Worm (Caenorhabditis elegans): ENCODE data around the gene ZK930.2.

DNA sequence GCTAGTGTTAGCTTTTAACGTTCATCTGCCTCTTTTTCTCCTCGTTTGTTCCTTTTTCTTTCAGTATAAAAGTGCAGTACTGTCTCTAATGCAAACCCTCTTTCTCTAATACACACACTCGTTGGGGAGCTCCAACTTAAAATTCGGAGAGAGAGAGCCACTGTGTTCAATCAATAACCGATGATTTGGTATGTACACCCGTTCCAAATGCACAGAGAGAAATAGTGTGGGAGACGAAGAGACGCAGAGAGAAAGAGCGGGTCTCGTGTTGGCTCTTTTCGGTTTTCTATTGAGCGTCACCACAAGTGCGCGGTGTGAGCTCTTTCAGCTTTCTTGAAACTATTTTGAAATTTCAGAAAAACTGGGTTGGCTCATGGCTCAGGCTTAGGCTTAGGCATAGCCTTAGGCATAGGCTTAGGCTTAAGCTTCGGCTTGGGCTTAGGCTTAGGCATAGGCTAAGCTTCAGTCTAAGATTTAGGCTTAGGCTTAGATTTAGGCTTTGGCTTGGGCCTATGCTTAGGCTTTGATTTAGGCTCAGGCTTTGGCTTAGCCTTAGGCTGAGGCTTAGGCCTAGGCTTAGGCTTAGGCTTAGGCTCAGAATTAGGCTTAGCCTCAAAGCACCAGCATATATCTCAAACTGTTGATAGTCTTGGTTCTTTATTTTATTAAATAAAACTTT, 30.5 kb upstream of the ZK930.2 start:
- TF ChIP-seq nhr-28 (tag; optimal IDR thresholded peaks at IDR 0.05): no peak
- TF ChIP-seq elt-2 (tag; optimal IDR thresholded peaks at IDR 0.05): no peak
- no peak for TF ChIP-seq skn-1 (tag; optimal IDR thresholded peaks at IDR 0.05)
- no peak for TF ChIP-seq ama-1 (optimal IDR thresholded peaks at IDR 0.05)
- TF ChIP-seq mab-9 (GFP tag; IDR thresholded peaks at IDR 0.05): no peak
- TF ChIP-seq mdl-1 (tag; optimal IDR thresholded peaks at IDR 0.05): no peak
- no peak for TF ChIP-seq lin-15B (tag; optimal IDR thresholded peaks at IDR 0.05)
- TF ChIP-seq fkh-4 (tag; optimal IDR thresholded peaks at IDR 0.05; ENCODE audit: borderline replicate concordance): no peak
- TF ChIP-seq alr-1 (tag; optimal IDR thresholded peaks at IDR 0.05; ENCODE audit: borderline replicate concordance): no peak
- TF ChIP-seq irx-1 (tag; optimal IDR thresholded peaks at IDR 0.05): no peak
- no peak for TF ChIP-seq ceh-82 (tag; optimal IDR thresholded peaks at IDR 0.05)
- no peak for TF ChIP-seq unc-98 (GFP tag; IDR thresholded peaks at IDR 0.05)
- TF ChIP-seq sptf-1 (tag; optimal IDR thresholded peaks at IDR 0.05): no peak
- TF ChIP-seq fos-1 (tag; optimal IDR thresholded peaks at IDR 0.05): no peak

Data from whole organism, L1 larva.